Worm (Caenorhabditis elegans) whole organism, young adult: Measurements from ENCODE around the gene F53F4.4.

ENCODE experiments used
- B0035.1 ChIP-seq: sonication (generic microtip); optimal IDR thresholded peaks from 2 replicates; lab custom pipeline; 2016; ENCODE audit warnings: missing genetic modification characterization, mild to moderate bottlenecking, missing compliant biosample characterization, missing genotype, missing genetic modification reagents
- C06A6.2 ChIP-seq: fragments of 200-800 bp; sonication (Bioruptor generic); conservative IDR thresholded peaks from 2 replicates; pipeline ENCODE4 v1.3.6; 2022; ENCODE audit warnings: missing genetic modification characterization, missing compliant biosample characterization
- F37B4.10 ChIP-seq: fragments of 200-800 bp; sonication (Bioruptor generic); IDR thresholded peaks from 2 replicates; pipeline ENCODE4 v1.3.6; 2022; ENCODE audit warnings: missing genetic modification characterization, missing compliant biosample characterization
- F39B2.1 ChIP-seq: fragments of 200-800 bp; sonication (Bioruptor generic); IDR thresholded peaks from 2 replicates; pipeline ENCODE4 v1.3.6; 2022; ENCODE audit warnings: missing genetic modification reagents, missing genetic modification characterization, missing compliant biosample characterization
- F52B5.7 ChIP-seq: sonication (generic microtip); optimal IDR thresholded peaks from 2 replicates; lab custom pipeline; 2016; ENCODE audit warnings: mild to moderate bottlenecking, missing genetic modification characterization, missing compliant biosample characterization
- F57C9.4 ChIP-seq: sonication (generic microtip); optimal IDR thresholded peaks from 2 replicates; lab custom pipeline; 2017; ENCODE audit warnings: mild to moderate bottlenecking, missing genetic modification characterization, missing compliant biosample characterization
- K11D2.4 ChIP-seq: fragments of 200-800 bp; sonication (Bioruptor generic); IDR thresholded peaks from 2 replicates; pipeline ENCODE4 v1.3.6; 2022; ENCODE audit warnings: missing genetic modification reagents, missing genetic modification characterization, missing compliant biosample characterization
- Y56A3A.18 ChIP-seq: fragments of 200-800 bp; sonication (Bioruptor generic); IDR thresholded peaks from 2 replicates; pipeline ENCODE4 v1.3.6; 2022; ENCODE audit warnings: missing genetic modification reagents, missing genetic modification characterization, missing compliant biosample characterization
- ZK185.1 ChIP-seq: sonication (generic microtip); optimal IDR thresholded peaks from 2 replicates; lab custom pipeline; 2016; ENCODE audit warnings: mild to moderate bottlenecking, missing genetic modification characterization, missing compliant biosample characterization; ENCODE audit not compliant: poor library complexity, severe bottlenecking
- akir-1 ChIP-seq: fragments of 200-800 bp; sonication (Bioruptor generic); optimal IDR thresholded peaks from 2 replicates; lab custom pipeline; 2018; ENCODE audit warnings: mild to moderate bottlenecking, missing genetic modification characterization, moderate library complexity, missing compliant biosample characterization
- aptf-3 ChIP-seq: fragments of 200-800 bp; sonication (Bioruptor generic); IDR thresholded peaks from 2 replicates; pipeline ENCODE4 v1.3.6; 2022; ENCODE audit warnings: missing genetic modification characterization, missing compliant biosample characterization
- athp-1 ChIP-seq: sonication (generic microtip); optimal IDR thresholded peaks from 2 replicates; lab custom pipeline; 2017; ENCODE audit warnings: mild to moderate bottlenecking, missing genetic modification characterization, missing compliant biosample characterization
- bed-1 ChIP-seq: fragments of 200-800 bp; sonication (Bioruptor generic); IDR thresholded peaks from 2 replicates; pipeline ENCODE4 v1.3.6; 2022; ENCODE audit warnings: missing genetic modification reagents, missing genetic modification characterization, missing compliant biosample characterization
- cebp-2 ChIP-seq: fragments of 200-800 bp; sonication (Bioruptor generic); IDR thresholded peaks from 2 replicates; pipeline ENCODE4 v1.3.6; 2022; ENCODE audit warnings: missing genetic modification characterization, missing compliant biosample characterization
- ceh-27 ChIP-seq: fragments of 200-800 bp; sonication (Bioruptor generic); optimal IDR thresholded peaks from 2 replicates; lab custom pipeline; 2018; ENCODE audit warnings: mild to moderate bottlenecking, missing genetic modification characterization, moderate library complexity, missing compliant biosample characterization
- ceh-40 ChIP-seq: fragments of 200-800 bp; sonication (Bioruptor generic); IDR thresholded peaks from 2 replicates; pipeline ENCODE4 v1.3.6; 2022; ENCODE audit warnings: missing genetic modification characterization, missing compliant biosample characterization
- ceh-79 ChIP-seq: sonication (generic microtip); optimal IDR thresholded peaks from 2 replicates; lab custom pipeline; 2017; ENCODE audit warnings: mild to moderate bottlenecking, missing genetic modification characterization, missing compliant biosample characterization
- chd-7 ChIP-seq: sonication (generic microtip); optimal IDR thresholded peaks from 2 replicates; lab custom pipeline; 2016; ENCODE audit warnings: mild to moderate bottlenecking, missing genetic modification characterization, moderate library complexity, missing compliant biosample characterization
- egl-44 ChIP-seq: fragments of 200-800 bp; sonication (Bioruptor generic); IDR thresholded peaks from 2 replicates; pipeline ENCODE4 v1.3.6; 2022; ENCODE audit warnings: missing genetic modification reagents, missing genetic modification characterization, missing compliant biosample characterization
- egrh-3 ChIP-seq: fragments of 200-800 bp; sonication (Bioruptor generic); IDR thresholded peaks from 2 replicates; pipeline ENCODE4 v1.3.6; 2022; ENCODE audit warnings: missing genetic modification reagents, missing genetic modification characterization, missing compliant biosample characterization
- gei-17 ChIP-seq: fragments of 200-800 bp; sonication (Bioruptor generic); optimal IDR thresholded peaks from 2 replicates; lab custom pipeline; 2018; ENCODE audit warnings: mild to moderate bottlenecking, missing genetic modification characterization, missing compliant biosample characterization
- him-1 ChIP-seq: sonication (generic microtip); optimal IDR thresholded peaks from 2 replicates; lab custom pipeline; 2016; ENCODE audit warnings: missing genotype, missing genetic modification reagents, missing genetic modification characterization, missing compliant biosample characterization
- hlh-12 ChIP-seq: sonication (generic microtip); optimal IDR thresholded peaks from 2 replicates; lab custom pipeline; 2016; ENCODE audit warnings: missing genetic modification characterization, missing compliant biosample characterization
- hlh-26 ChIP-seq: fragments of 200-800 bp; sonication (Bioruptor generic); conservative IDR thresholded peaks from 2 replicates; pipeline ENCODE4 v1.3.6; 2022; ENCODE audit warnings: missing genetic modification reagents, missing genetic modification characterization, missing compliant biosample characterization
- hmg-20 ChIP-seq: fragments of 200-800 bp; sonication (Bioruptor generic); IDR thresholded peaks from 2 replicates; pipeline ENCODE4 v1.3.6; 2022; ENCODE audit warnings: missing genetic modification reagents, missing genetic modification characterization, missing compliant biosample characterization
- lin-40 ChIP-seq: sonication (generic microtip); optimal IDR thresholded peaks from 2 replicates; lab custom pipeline; 2016; ENCODE audit warnings: missing genetic modification characterization, mild to moderate bottlenecking, missing compliant biosample characterization, missing genotype, missing genetic modification reagents
- lin-54 ChIP-seq: fragments of 200-800 bp; sonication (Bioruptor generic); optimal IDR thresholded peaks from 2 replicates; lab custom pipeline; 2018; ENCODE audit warnings: mild to moderate bottlenecking, missing genetic modification characterization, missing compliant biosample characterization
- lir-1 ChIP-seq: fragments of 200-800 bp; sonication (Bioruptor generic); conservative IDR thresholded peaks from 2 replicates; pipeline ENCODE4 v1.3.6; 2022; ENCODE audit warnings: missing genetic modification reagents, missing genetic modification characterization, missing compliant biosample characterization
- madf-3 ChIP-seq: fragments of 200-800 bp; sonication (Bioruptor generic); IDR thresholded peaks from 2 replicates; pipeline ENCODE4 v1.3.6; 2022; ENCODE audit warnings: missing genetic modification reagents, missing genetic modification characterization, missing compliant biosample characterization
- mes-4 ChIP-seq: sonication (generic microtip); optimal IDR thresholded peaks from 2 replicates; lab custom pipeline; 2016; ENCODE audit warnings: missing genotype, missing genetic modification characterization, missing compliant biosample characterization
- mxl-1 ChIP-seq: sonication (generic microtip); optimal IDR thresholded peaks from 2 replicates; lab custom pipeline; 2016; ENCODE audit warnings: missing genetic modification characterization, missing compliant biosample characterization
- nfyb-1 ChIP-seq: fragments of 200-800 bp; sonication (Bioruptor generic); IDR thresholded peaks from 2 replicates; pipeline ENCODE4 v1.3.6; 2022; ENCODE audit warnings: missing genetic modification reagents, missing genetic modification characterization, missing compliant biosample characterization
- nhr-120 ChIP-seq: fragments of 200-800 bp; sonication (Bioruptor generic); IDR thresholded peaks from 2 replicates; pipeline ENCODE4 v1.3.6; 2022; ENCODE audit warnings: missing genetic modification characterization, missing compliant biosample characterization
- nhr-27 ChIP-seq: fragments of 200-800 bp; sonication (Bioruptor generic); optimal IDR thresholded peaks from 2 replicates; lab custom pipeline; 2018; ENCODE audit warnings: mild to moderate bottlenecking, missing genetic modification characterization, moderate library complexity, missing compliant biosample characterization
- nhr-90 ChIP-seq: sonication (generic microtip); optimal IDR thresholded peaks from 2 replicates; lab custom pipeline; 2016; ENCODE audit warnings: missing genotype, mild to moderate bottlenecking, missing genetic modification characterization, missing compliant biosample characterization
- pha-4 ChIP-seq: fragments of 150-350 bp; sonication (generic microtip); optimal IDR thresholded peaks from 2 replicates; lab custom pipeline; 2014; ENCODE audit warnings: missing biosample characterization, missing genetic modification reagents, missing genetic modification characterization
- rcor-1 ChIP-seq: fragments of 200-800 bp; sonication (Bioruptor generic); IDR thresholded peaks from 2 replicates; pipeline ENCODE4 v1.3.6; 2022; ENCODE audit warnings: missing genetic modification reagents, missing genetic modification characterization, missing compliant biosample characterization
- rec-8 ChIP-seq, 2 experiments: sonication (generic microtip); optimal IDR thresholded peaks; 2 replicates each; lab custom pipeline; 2016; ENCODE audit warnings: mild to moderate bottlenecking in 2 of 2, missing genetic modification characterization in 2 of 2, missing genetic modification reagents in 2 of 2, missing genotype in 2 of 2, missing biosample characterization in 1 of 2, missing compliant biosample characterization in 1 of 2, moderate library complexity in 1 of 2
- repo-1 ChIP-seq: sonication (generic microtip); optimal IDR thresholded peaks from 2 replicates; lab custom pipeline; 2017; ENCODE audit warnings: mild to moderate bottlenecking, missing genetic modification characterization, missing compliant biosample characterization
- rpc-1 ChIP-seq, 2 experiments: fragments of 150-350 bp in 1 of 2; sonication (generic microtip) in 1 of 2; optimal IDR thresholded peaks; 2 replicates each; lab custom pipeline; 2014 to 2018; ENCODE audit warnings: missing biosample characterization in 1 of 2, missing genetic modification characterization in 1 of 2, missing genetic modification reagents in 1 of 2, missing genotype in 1 of 2
- snpc-1.1 ChIP-seq: sonication (generic microtip); optimal IDR thresholded peaks from 2 replicates; lab custom pipeline; 2017; ENCODE audit warnings: missing genetic modification characterization, mild to moderate bottlenecking, missing compliant biosample characterization, antibody characterized with exemption, moderate library complexity, missing genotype, missing genetic modification reagents; ENCODE audit not compliant: insufficient read depth
- snpc-1.3 ChIP-seq: sonication (generic microtip); optimal IDR thresholded peaks from 2 replicates; lab custom pipeline; 2017; ENCODE audit warnings: missing genetic modification characterization, mild to moderate bottlenecking, missing compliant biosample characterization, antibody characterized with exemption, moderate library complexity, missing genotype, missing genetic modification reagents; ENCODE audit not compliant: insufficient read depth
- snpc-4 ChIP-seq, 5 experiments: fragments of 150-350 bp in 1 of 5; sonication (generic microtip) in 4 of 5; optimal IDR thresholded peaks; 2 replicates each; lab custom pipeline; 2014 to 2018; ENCODE audit warnings: missing genetic modification characterization in 5 of 5, missing biosample characterization in 3 of 5, antibody characterized with exemption in 2 of 5, mild to moderate bottlenecking in 2 of 5, missing compliant biosample characterization in 2 of 5, missing genotype in 2 of 5, moderate library complexity in 2 of 5, missing genetic modification reagents in 1 of 5
- tbx-9 ChIP-seq: sonication (generic microtip); optimal IDR thresholded peaks from 2 replicates; lab custom pipeline; 2016; ENCODE audit warnings: borderline replicate concordance, missing genetic modification characterization, inconsistent platforms, missing compliant biosample characterization
- tlf-1 ChIP-seq: fragments of 200-800 bp; sonication (Bioruptor generic); optimal IDR thresholded peaks from 2 replicates; lab custom pipeline; 2018; ENCODE audit warnings: mild to moderate bottlenecking, missing genetic modification characterization, missing compliant biosample characterization
- ztf-26 ChIP-seq: sonication (generic microtip); optimal IDR thresholded peaks from 2 replicates; lab custom pipeline; 2017; ENCODE audit warnings: missing genetic modification characterization, missing compliant biosample characterization
- ztf-3 ChIP-seq: fragments of 200-800 bp; sonication (Bioruptor generic); optimal IDR thresholded peaks from 2 replicates; lab custom pipeline; 2018; ENCODE audit warnings: mild to moderate bottlenecking, missing genetic modification characterization, missing compliant biosample characterization
- ztf-6 ChIP-seq: fragments of 200-800 bp; sonication (Bioruptor generic); IDR thresholded peaks from 2 replicates; pipeline ENCODE4 v1.3.6; 2022; ENCODE audit warnings: missing genetic modification reagents, missing genetic modification characterization, missing compliant biosample characterization

The F53F4.4 gene

DNA sequence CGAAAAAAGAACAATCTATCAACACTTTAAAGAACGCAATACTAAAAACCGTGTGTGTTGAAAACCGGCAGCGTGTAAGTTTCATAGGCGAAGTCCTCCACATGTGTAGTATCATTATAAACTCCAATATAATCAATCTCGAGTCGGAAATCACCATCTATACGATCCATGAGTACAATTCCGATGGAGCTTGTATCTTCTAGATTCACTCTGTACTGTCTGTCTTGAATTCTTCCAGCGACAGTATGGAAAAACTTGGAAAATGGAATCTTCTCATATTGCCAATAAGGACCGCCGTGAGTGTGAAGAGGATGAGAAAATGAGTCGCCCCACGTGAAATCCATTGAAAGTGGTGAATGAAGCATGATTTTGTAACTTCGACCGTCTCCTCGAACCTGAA, 26.2 kb upstream of the F53F4.4 start (continued):
- TF ChIP-seq B0035.1 (tag; lab: Kevin White, UChicago) (peak; percentile 6), akir-1 (no peak), F37B4.10 (no peak), snpc-4 (GFP tag; optimal IDR thresholded peaks at IDR 0.05; lab: Kevin White, UChicago) (no peak), snpc-4 (tag; optimal IDR thresholded peaks at IDR 0.05; lab: Kevin White, UChicago) (peak in 2 of 4 experiments; percentile 35 to 48), tlf-1 (GFP tag; lab: Kevin White, UChicago) (peak; percentile 83), egl-44 (peak; percentile 9; the same call in 1 of the 2 replicates), Y56A3A.18 (GFP tag; lab: Robert Waterston, UW) (peak; percentile 86), nfyb-1 (peak; percentile 77), snpc-1.3 (tag; lab: Kevin White, UChicago) (no peak), ztf-3 (GFP tag; lab: Kevin White, UChicago) (peak; percentile 71), mxl-1 (tag; lab: Kevin White, UChicago) (no peak), F39B2.1 (GFP tag; lab: Robert Waterston, UW) (no peak), rpc-1 (optimal IDR thresholded peaks at IDR 0.05; lab: Kevin White, UChicago) (no peak), rpc-1 (tag; optimal IDR thresholded peaks at IDR 0.05; lab: Kevin White, UChicago) (no peak), ztf-26 (peak; percentile 59), ztf-6 (GFP tag; lab: Robert Waterston, UW) (no peak), K11D2.4 (GFP tag; lab: Robert Waterston, UW) (peak; percentile 50; the same call in 1 of the 2 replicates), C06A6.2 (GFP tag; lab: Robert Waterston, UW) (peak; percentile 53), ZK185.1 (tag; lab: Kevin White, UChicago) (peak; percentile 35), rec-8 (tag; optimal IDR thresholded peaks at IDR 0.05; lab: Kevin White, UChicago) (no peak), cebp-2 (GFP tag; lab: Robert Waterston, UW) (peak; percentile 43; the same call in 1 of the 2 replicates), hmg-20 (peak; percentile 47; the same call in 1 of the 2 replicates), snpc-1.1 (tag; lab: Kevin White, UChicago) (no peak), hlh-26 (no peak), madf-3 (peak; percentile 74; the same call in 1 of the 2 replicates), nhr-27 (tag; lab: Kevin White, UChicago) (no peak), pha-4 (tag; lab: Kevin White, UChicago) (peak; percentile 50), hlh-12 (peak; percentile 37), bed-1 (GFP tag; lab: Robert Waterston, UW) (no peak), rcor-1 (GFP tag; lab: Robert Waterston, UW) (no peak), him-1 (tag; lab: Kevin White, UChicago) (no peak), nhr-90 (tag; lab: Kevin White, UChicago) (peak; percentile 10), athp-1 (tag; lab: Kevin White, UChicago) (peak; percentile 19), nhr-120 (GFP tag; lab: Robert Waterston, UW) (no peak), lir-1 (GFP tag; lab: Robert Waterston, UW) (no peak), F52B5.7 (tag; lab: Kevin White, UChicago) (peak; percentile 76), mes-4 (tag; lab: Kevin White, UChicago) (no peak), tbx-9 (tag; lab: Kevin White, UChicago) (no peak), gei-17 (GFP tag; lab: Kevin White, UChicago) (no peak), repo-1 (tag; lab: Kevin White, UChicago) (peak; percentile 77), lin-40 (tag; lab: Kevin White, UChicago) (peak; percentile 59), chd-7 (tag; lab: Kevin White, UChicago) (peak; percentile 65), aptf-3 (GFP tag; lab: Robert Waterston, UW) (no peak), ceh-40 (GFP tag; lab: Robert Waterston, UW) (no peak), lin-54 (GFP tag; lab: Kevin White, UChicago) (no peak), egrh-3 (GFP tag; lab: Robert Waterston, UW) (no peak), ceh-79 (tag; lab: Kevin White, UChicago) (no peak), ceh-27 (GFP tag; lab: Kevin White, UChicago) (no peak), F57C9.4 (peak; percentile 79)
